Fruit fly (Drosophila melanogaster): ENCODE results near the gene CG31913.

DNA sequence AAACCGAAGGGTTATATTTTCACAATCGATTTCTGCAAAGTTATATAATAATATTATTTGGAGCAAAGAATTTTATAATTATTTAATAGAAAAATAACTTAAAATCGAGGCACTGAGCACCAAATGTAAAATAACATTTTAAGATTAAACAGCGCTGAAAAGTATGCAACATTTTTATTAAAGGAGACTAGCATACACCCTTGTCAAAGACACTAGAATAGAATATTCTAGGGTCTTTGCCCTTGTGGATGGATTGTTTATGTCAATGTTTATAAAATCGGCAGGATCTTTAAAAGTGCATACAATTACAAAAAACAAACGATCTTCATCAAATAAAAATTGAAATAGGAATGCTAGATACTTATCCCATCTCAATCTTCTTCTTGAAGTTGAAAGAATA lies 20.2 kb downstream of the CG31913 start:
- TF ChIP-seq psq (optimal IDR thresholded peaks at IDR 0.05) (no peak), pan (optimal IDR thresholded peaks at IDR 0.05) (no peak), Dll (optimal IDR thresholded peaks at IDR 0.05) (no peak), CG8478 (optimal IDR thresholded peaks at IDR 0.05) (no peak), usp (GFP tag; optimal IDR thresholded peaks at IDR 0.05) (no peak)
